Fruit fly (Drosophila melanogaster): ENCODE measurements around the gene CG17283.

The CG17283 gene

DNA sequence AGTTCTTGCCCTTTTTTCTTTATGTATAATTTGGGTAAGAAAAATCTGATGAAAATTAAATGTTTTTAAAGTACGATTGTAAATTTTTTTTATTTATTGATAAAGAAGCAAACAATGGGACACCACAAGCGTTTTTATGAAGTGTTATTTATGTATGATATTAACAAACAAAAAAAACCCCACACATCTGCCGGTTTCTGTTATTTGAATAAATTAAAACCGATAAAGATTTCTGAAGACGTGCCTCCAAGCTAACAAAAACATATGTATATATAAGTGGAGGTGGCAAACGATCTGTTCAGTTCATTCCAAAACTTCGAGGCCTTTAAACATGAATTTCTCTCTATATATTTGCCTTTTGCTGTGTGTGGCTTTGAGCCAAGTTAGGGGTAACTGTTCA lies 5.9 kb downstream of the CG17283 start, which contains the start of gene CG42822:
CG42822 (plus strand) TSS at position 301 of the 400 bp plus-strand sequence.
- TF ChIP-seq usp (GFP tag; optimal IDR thresholded peaks at IDR 0.05) (no peak), psq (optimal IDR thresholded peaks at IDR 0.05) (no peak), pan (optimal IDR thresholded peaks at IDR 0.05) (no peak)

dm6 chr3R:17415439-17415838 lies 7.8 kb downstream of the CG17283 start, which contains the start of gene CG5866:
TSS of gene CG5866 (plus strand) at chr3R:17415739.
- TF ChIP-seq Dll (optimal IDR thresholded peaks at IDR 0.05) (no peak), psq (optimal IDR thresholded peaks at IDR 0.05) (no peak), usp (GFP tag; optimal IDR thresholded peaks at IDR 0.05) (no peak)

- TF ChIP-seq EcR (GFP tag; optimal IDR thresholded peaks at IDR 0.05) (no peak), pan (optimal IDR thresholded peaks at IDR 0.05) (no peak), Dll (optimal IDR thresholded peaks at IDR 0.05) (no peak), psq (optimal IDR thresholded peaks at IDR 0.05) (no peak), CG8478 (optimal IDR thresholded peaks at IDR 0.05) (no peak), usp (GFP tag; optimal IDR thresholded peaks at IDR 0.05) (no peak)
Observed at dm6 chr3R:17417167-17417566, 9.5 kb downstream of the CG17283 start, which contains the start of gene CG33333. TSS of gene CG33333 (plus strand) at chr3R:17417467.

dm6 chr3R:17418459-17418858 lies 10.8 kb downstream of the CG17283 start, which contains the start of gene CG42834:
TSS of gene CG42834 (plus strand) at chr3R:17418759.
- no peak for TF ChIP-seq pan (optimal IDR thresholded peaks at IDR 0.05)
- no peak for TF ChIP-seq usp (GFP tag; optimal IDR thresholded peaks at IDR 0.05)
- TF ChIP-seq psq (optimal IDR thresholded peaks at IDR 0.05): no peak
- no peak for TF ChIP-seq Dll (optimal IDR thresholded peaks at IDR 0.05)
- no peak for TF ChIP-seq EcR (GFP tag; optimal IDR thresholded peaks at IDR 0.05)
- TF ChIP-seq CG8478 (optimal IDR thresholded peaks at IDR 0.05): no peak

- TF ChIP-seq pan (optimal IDR thresholded peaks at IDR 0.05) (no peak), usp (GFP tag; optimal IDR thresholded peaks at IDR 0.05) (no peak), EcR (GFP tag; optimal IDR thresholded peaks at IDR 0.05) (no peak), CG8478 (optimal IDR thresholded peaks at IDR 0.05) (no peak), Dll (optimal IDR thresholded peaks at IDR 0.05) (no peak), psq (optimal IDR thresholded peaks at IDR 0.05) (no peak)
Observed at dm6 chr3R:17420338-17420737, 12.7 kb downstream of the CG17283 start, which contains the start of gene CG42835. TSS of gene CG42835 (plus strand) at chr3R:17420638.

DNA sequence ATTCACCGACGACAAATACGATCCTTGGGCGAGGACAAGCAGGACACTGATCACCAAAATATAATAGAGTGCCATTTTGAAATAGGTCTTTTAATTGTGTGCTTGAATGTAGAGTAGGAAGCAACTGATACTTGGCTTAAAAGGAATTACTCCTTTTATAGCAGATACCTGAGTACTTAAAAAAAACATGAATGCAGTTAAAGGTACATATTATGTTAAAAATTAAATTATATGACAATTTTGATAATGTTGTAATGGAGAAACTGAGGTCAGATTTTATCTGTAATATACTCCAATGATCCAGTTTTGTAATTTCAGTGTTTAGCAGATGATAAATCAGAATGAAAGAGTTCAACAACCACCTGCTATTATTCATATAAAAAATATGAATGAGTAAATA lies 14.4 kb downstream of the CG17283 start, which contains the start of gene CG14332:
CG14332 (minus strand) TSS at position 101 of the 400 bp plus-strand sequence.
- TF ChIP-seq pan (optimal IDR thresholded peaks at IDR 0.05) (no peak), psq (optimal IDR thresholded peaks at IDR 0.05) (no peak)

- TF ChIP-seq Dll (optimal IDR thresholded peaks at IDR 0.05) (no peak), CG8478 (optimal IDR thresholded peaks at IDR 0.05) (no peak), psq (optimal IDR thresholded peaks at IDR 0.05) (no peak), pan (optimal IDR thresholded peaks at IDR 0.05) (no peak), EcR (GFP tag; optimal IDR thresholded peaks at IDR 0.05) (no peak), usp (GFP tag; optimal IDR thresholded peaks at IDR 0.05) (no peak)
Observed at dm6 chr3R:17425417-17425915, 17.8 kb downstream of the CG17283 start, which contains the start of gene cysu. TSS of gene cysu (plus strand) at chr3R:17425768.

dm6 chr3R:17426265-17426664 lies 18.6 kb downstream of the CG17283 start:
- no peak for TF ChIP-seq psq (optimal IDR thresholded peaks at IDR 0.05)
- TF ChIP-seq EcR (GFP tag; optimal IDR thresholded peaks at IDR 0.05): no peak
- no peak for TF ChIP-seq CG8478 (optimal IDR thresholded peaks at IDR 0.05)
- TF ChIP-seq pan (optimal IDR thresholded peaks at IDR 0.05): no peak
- no peak for TF ChIP-seq Dll (optimal IDR thresholded peaks at IDR 0.05)
- no peak for TF ChIP-seq usp (GFP tag; optimal IDR thresholded peaks at IDR 0.05)

dm6 chr3R:17430481-17430880 lies 22.8 kb downstream of the CG17283 start:
- TF ChIP-seq usp (GFP tag; optimal IDR thresholded peaks at IDR 0.05) (no peak), CG8478 (optimal IDR thresholded peaks at IDR 0.05) (no peak), EcR (GFP tag; optimal IDR thresholded peaks at IDR 0.05) (no peak), psq (optimal IDR thresholded peaks at IDR 0.05) (no peak), pan (optimal IDR thresholded peaks at IDR 0.05) (no peak)

DNA sequence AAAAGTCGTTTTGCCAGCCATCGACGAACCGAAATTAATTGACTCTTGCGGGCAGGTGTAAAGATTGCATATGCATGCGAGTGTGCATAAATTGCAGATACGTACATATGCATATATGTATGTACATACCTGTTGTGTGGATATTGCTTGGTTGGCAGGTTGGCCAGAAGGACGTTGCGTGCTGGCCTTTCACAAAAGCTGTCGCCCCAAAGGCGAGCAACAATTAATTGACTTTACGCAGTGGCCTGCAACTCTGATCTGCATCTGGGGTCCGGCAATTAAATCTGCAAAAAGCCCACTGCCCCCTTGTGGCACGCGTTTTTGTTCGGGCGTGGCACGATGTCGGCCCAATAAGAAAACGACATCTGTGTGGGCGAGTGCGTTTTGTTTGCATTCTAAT lies 25.4 kb downstream of the CG17283 start:
- TF ChIP-seq CG8478 (optimal IDR thresholded peaks at IDR 0.05): no peak
- no peak for TF ChIP-seq usp (GFP tag; optimal IDR thresholded peaks at IDR 0.05)
- no peak for TF ChIP-seq psq (optimal IDR thresholded peaks at IDR 0.05)
- no peak for TF ChIP-seq Dll (optimal IDR thresholded peaks at IDR 0.05)
- TF ChIP-seq EcR (GFP tag; optimal IDR thresholded peaks at IDR 0.05): no peak
- TF ChIP-seq pan (optimal IDR thresholded peaks at IDR 0.05): no peak

DNA sequence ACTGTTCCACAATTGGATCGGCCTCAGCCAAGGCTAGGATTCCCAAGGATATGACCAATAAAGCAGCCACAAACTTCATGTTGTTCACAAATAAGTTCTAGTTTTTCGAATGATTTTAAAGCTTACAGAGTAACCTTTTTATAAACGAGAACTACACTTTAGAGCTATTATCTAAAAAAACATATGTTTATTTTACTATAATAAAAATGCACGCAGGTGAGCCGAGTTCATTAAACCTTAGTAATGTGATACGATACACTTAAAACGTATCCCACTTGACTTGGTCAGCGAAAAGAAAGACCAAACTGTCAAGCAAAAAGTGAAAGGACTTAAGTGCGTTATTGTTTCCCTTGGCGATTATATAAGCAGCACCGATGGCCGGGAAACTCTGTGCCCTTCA lies 26.7 kb downstream of the CG17283 start, which contains the start of gene CG44090:
CG44090 (minus strand) TSS at position 101 of the 400 bp plus-strand sequence.
- no peak for TF ChIP-seq CG8478 (optimal IDR thresholded peaks at IDR 0.05)
- TF ChIP-seq EcR (GFP tag; optimal IDR thresholded peaks at IDR 0.05): no peak
- TF ChIP-seq psq (optimal IDR thresholded peaks at IDR 0.05): no peak
- TF ChIP-seq usp (GFP tag; optimal IDR thresholded peaks at IDR 0.05): no peak
- TF ChIP-seq pan (optimal IDR thresholded peaks at IDR 0.05): no peak
- TF ChIP-seq Dll (optimal IDR thresholded peaks at IDR 0.05): no peak

DNA sequence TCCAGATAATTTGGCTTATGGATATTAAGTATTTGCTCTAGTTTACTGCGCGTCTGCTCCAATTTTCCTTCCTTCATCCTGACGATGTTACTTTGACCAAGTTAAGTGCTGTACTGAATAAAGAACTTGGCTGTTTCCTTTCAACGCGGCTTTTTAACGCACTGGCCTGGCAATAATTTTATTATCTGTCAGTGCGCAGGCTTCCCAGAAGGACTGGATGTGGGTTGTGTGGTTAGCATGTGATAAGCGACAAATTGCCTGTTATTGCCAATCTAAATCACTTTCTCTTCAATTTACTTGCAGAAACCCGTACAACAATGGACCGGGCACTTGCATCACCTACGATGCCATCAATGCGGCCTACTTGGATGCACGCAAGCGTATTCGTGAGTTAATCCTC lies 33.0 kb downstream of the CG17283 start, which contains the start of gene CG14331:
CG14331 (minus strand) TSS at position 101 of the 400 bp plus-strand sequence.
- TF ChIP-seq Dll (optimal IDR thresholded peaks at IDR 0.05) (no peak), pan (optimal IDR thresholded peaks at IDR 0.05) (no peak), EcR (GFP tag; optimal IDR thresholded peaks at IDR 0.05) (no peak)

DNA sequence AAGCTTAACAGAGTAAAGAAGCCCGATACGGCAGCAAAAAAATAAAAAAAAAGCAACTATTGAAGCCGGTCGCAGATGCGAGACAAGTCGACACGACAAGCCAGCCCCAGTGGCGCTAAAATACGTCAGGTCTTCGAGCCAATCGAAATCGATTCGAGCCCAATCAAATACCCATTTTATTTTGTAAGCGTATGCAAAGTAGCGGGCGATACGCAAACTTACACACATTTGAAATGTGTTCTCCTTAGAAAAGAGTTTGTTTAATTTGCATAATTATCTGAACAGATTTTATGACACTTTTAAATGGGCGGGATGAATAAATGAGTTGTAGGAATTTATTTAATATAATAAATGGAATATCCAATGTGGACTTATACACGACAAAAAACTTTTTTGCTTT lies 39.9 kb downstream of the CG17283 start:
- TF ChIP-seq psq (optimal IDR thresholded peaks at IDR 0.05): no peak
- TF ChIP-seq EcR (GFP tag; optimal IDR thresholded peaks at IDR 0.05): no peak
- no peak for TF ChIP-seq Dll (optimal IDR thresholded peaks at IDR 0.05)
- TF ChIP-seq CG8478 (optimal IDR thresholded peaks at IDR 0.05): no peak
- no peak for TF ChIP-seq pan (optimal IDR thresholded peaks at IDR 0.05)
- TF ChIP-seq usp (GFP tag; optimal IDR thresholded peaks at IDR 0.05): no peak
